Worm (Caenorhabditis elegans) whole organism, L4/young adult: Measurements from ENCODE around the gene spp-26.

Experiments used
- W03F9.2 ChIP-seq: fragments of 150-350 bp; optimal IDR thresholded peaks from 2 replicates; lab custom pipeline; 2014; ENCODE audit warnings: missing biosample characterization, missing genetic modification characterization
- dao-5 ChIP-seq: sonication (generic microtip); optimal IDR thresholded peaks from 2 replicates; lab custom pipeline; 2016; ENCODE audit warnings: missing genotype, missing genetic modification characterization, moderate library complexity, missing compliant biosample characterization
- him-1 ChIP-seq: sonication (generic microtip); optimal IDR thresholded peaks from 2 replicates; lab custom pipeline; 2016; ENCODE audit warnings: missing genotype, missing genetic modification reagents, missing genetic modification characterization, missing compliant biosample characterization

spp-26 gene

DNA sequence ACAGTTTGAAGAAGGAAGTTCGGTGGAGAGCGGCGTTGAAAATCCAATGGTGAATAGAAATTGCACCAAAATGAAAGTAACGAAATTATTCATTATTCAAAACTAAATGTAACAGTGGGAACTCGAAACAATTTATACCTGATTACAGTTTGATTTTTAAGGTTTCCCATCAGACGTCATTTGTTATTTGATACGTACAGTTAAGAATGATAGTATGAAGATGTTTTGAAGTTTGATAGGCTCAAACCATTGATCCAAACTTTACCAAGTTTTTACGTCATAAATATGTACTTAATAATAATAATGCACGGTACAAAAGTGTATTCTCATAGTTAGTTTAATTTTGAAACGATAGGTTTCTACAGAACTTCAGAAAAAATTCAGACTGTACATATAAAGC lies 902 bp downstream of the spp-26 start, which contains the start of gene spp-20:
Gene spp-20 (minus strand): TSS at position 101 of the 400 bp plus-strand sequence.
- TF ChIP-seq him-1 (tag; lab: Kevin White, UChicago) (no peak), dao-5 (no peak), W03F9.2 (tag; lab: Kevin White, UChicago) (no peak)

DNA sequence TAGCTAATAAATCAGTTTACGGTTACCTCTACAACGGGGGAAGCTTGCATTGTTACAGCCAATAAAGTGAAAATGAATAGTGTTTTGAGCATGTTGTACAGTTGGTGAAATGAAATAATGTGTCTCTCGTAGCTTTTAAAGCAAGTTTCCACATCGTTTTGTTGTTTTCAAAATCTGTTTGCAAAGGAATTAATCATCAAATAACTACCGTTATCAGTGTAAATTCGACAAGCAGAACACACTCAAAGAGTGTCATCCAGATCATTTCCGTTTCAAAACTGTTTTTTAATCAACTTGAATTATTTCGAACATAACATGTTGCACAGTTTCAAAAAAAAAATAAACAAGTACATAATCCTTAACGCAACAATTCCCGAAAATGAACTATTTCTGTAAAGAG lies 2.0 kb downstream of the spp-26 start, which contains the start of gene spp-27:
Gene spp-27 (minus strand): TSS at position 101 of the 400 bp plus-strand sequence.
- no peak for TF ChIP-seq W03F9.2 (tag; lab: Kevin White, UChicago)
- no peak for TF ChIP-seq dao-5
- TF ChIP-seq him-1 (tag; lab: Kevin White, UChicago), result no peak

DNA sequence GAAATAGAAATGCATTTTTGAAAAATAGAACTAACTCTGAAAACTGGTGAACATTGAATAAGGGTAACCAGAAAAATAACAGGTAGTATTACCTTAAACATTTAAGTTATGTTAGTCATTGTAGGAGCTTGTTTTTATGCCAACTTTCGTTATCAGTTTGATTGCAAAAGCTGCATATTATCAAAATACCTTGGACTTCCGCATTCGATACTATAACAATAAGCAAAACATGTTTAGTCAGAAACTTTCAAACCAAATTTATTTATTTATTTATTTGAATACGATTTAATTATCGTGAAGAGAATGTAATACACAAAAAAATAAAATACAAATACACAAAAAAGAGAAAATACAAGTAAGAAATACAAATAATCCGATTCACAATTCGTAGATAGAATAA lies 4.7 kb downstream of the spp-26 start, which contains the start of gene K04A8.19:
Gene K04A8.19 (minus strand): TSS at position 101 of the 400 bp plus-strand sequence.
- no peak for TF ChIP-seq W03F9.2 (tag; lab: Kevin White, UChicago)
- no peak for TF ChIP-seq dao-5
- no peak for TF ChIP-seq him-1 (tag; lab: Kevin White, UChicago)

DNA sequence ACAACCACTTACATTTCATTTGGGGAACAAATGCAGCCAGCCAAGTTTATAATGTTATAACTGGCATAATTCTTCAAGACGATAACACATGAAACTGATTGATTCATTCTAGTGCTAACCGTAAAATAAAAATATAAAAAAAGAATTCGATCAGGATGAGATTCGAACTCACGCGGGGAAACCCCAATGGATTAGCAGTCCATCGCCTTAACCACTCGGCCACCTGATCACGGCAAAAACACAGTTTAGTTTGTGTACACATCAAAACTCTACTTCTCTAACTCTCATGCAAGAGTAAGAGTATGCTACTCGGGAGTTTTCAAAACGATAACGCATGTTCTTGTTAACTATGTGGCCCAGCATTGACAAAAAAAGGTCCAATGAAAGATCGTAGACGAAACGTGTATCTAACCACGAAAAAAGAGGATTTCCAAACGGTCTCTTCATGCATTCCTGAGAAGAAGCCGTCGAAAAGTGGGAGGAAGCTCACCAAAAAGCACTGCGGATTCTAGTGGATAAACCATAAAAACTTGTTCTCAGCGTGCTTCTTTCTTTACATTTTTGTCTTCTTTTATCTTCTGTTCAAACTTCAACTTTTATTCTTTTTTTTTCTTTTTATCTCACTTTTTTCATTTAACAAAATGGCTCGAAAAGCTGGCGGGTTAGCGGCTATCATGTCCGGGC lies 7.2 kb downstream of the spp-26 start, which contains the start of gene twk-10:
Gene twk-10 (plus strand): TSS at position 634 of the 684 bp plus-strand sequence.
- TF ChIP-seq dao-5 (peak; percentile 26), W03F9.2 (tag; lab: Kevin White, UChicago) (no peak)

DNA sequence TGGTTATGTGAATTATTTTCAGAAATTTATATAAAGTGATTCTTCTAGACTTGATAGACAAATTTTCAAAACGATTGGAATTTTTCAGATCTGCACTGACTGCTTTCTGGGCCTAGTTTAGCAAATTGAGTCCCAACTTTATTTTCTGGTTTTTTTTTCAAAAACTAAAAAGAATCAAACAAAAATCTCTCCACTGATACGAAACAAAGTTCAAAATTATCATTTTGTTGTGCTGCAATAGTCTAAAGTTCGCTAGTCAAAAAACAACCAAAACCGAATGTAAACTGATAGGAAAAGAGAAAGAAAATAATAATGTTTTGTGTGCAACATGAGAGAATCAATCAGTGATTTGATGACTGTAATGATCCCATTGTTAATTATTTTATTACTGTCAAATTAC lies 9.1 kb downstream of the spp-26 start, which contains the start of gene lipl-4:
Gene lipl-4 (plus strand): TSS at position 301 of the 400 bp plus-strand sequence.
- no peak for TF ChIP-seq him-1 (tag; lab: Kevin White, UChicago)
- no peak for TF ChIP-seq W03F9.2 (tag; lab: Kevin White, UChicago)
- TF ChIP-seq dao-5, result no peak

DNA sequence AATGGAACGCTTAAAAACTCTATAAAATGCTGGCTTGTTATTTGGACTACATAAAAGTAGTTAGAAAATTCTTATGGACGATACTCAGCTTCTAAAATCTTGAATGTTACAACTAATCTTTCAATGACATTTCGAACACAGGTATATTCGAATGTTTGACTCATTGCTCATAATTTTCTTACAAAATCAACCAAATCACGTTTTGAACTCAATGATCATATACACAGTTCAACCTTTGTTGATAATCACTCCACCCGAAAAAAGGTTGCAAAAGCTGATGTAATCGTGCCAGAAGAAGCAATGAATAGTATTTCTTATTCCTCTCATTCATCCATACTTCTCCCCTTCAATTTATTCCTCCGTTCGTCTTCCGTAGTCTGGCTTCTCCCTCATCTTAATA lies 9.9 kb downstream of the spp-26 start, which contains the start of gene K04A8.20:
Gene K04A8.20 (plus strand): TSS at position 301 of the 400 bp plus-strand sequence.
- TF ChIP-seq W03F9.2 (tag; lab: Kevin White, UChicago), result no peak
- TF ChIP-seq him-1 (tag; lab: Kevin White, UChicago), result no peak
- no peak for TF ChIP-seq dao-5

DNA sequence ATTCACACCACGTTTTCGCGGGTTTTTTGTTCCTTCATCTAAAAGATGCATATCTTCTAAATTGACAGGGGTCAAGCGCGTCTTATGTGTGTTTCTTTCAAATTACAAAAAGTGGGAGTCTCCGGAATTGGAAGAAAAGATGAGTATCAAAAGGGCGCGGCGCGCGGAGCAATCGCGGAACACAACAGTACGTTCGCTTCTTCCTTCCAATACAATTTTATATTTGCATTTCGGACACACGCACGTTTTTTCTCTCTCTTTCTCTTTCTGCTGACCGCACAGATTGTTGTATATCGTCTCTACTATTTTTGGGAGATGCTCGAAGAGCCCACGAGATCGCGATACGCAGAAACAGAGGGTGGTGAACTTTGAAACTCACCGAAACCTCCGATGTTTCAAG lies 10.7 kb downstream of the spp-26 start:
- no peak for TF ChIP-seq him-1 (tag; lab: Kevin White, UChicago)

DNA sequence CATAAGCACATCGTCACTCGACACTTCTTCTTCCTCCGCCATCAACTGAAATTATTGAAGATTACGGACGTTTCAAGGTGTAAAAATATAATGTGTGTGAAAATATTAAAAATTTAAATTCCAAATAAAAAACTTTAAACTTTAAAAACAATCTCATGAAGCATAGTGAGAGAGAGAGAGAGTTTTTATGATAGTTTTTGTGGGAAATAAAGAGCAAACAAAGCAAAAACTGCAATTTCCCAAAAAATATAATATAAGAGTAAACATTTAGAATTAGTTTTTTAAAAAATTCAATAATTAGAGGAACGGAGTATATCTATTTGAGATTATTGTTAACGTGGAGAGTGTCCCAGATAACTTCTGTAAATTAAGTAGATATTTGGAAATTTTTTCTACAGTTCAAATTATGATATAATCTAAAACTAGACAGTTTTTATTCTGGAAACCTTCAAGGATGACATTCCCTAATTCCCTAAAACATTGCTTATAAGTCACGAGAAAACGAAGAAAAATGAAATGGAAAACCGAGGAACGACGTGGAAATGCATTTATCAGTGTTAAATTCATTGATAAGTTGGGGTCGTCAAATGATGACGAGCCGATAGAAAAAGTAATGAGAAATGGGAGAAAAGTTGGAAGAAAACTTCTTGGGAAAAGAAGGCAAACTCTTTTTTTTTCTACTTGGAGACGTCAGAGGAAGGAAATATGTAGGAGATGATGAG lies 12.4 kb downstream of the spp-26 start, which contains the start of gene dre-1:
Gene dre-1 (minus strand): TSS at position 51 of the 722 bp plus-strand sequence.
- no peak for TF ChIP-seq W03F9.2 (tag; lab: Kevin White, UChicago)

DNA sequence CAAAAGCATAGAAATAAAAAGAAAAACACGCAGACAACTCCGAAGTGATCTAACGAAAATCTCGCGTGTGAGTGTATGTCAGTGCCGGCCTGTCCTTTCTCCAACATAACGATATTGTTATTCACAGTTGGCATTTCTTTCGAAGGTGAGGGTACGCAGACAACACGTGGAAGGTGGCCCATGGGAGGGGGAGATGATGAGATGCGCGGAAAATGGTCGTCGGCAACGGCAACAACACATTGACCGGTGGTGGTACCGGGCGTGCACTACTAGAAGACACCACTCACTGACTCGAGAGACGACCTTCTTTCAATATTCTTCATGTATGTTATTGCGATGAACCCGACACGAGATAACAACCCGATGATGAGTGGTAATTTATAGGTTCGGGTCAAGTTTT lies 14.0 kb downstream of the spp-26 start:
- TF ChIP-seq dao-5, result no peak
- TF ChIP-seq W03F9.2 (tag; lab: Kevin White, UChicago), result no peak
- TF ChIP-seq him-1 (tag; lab: Kevin White, UChicago), result no peak

DNA sequence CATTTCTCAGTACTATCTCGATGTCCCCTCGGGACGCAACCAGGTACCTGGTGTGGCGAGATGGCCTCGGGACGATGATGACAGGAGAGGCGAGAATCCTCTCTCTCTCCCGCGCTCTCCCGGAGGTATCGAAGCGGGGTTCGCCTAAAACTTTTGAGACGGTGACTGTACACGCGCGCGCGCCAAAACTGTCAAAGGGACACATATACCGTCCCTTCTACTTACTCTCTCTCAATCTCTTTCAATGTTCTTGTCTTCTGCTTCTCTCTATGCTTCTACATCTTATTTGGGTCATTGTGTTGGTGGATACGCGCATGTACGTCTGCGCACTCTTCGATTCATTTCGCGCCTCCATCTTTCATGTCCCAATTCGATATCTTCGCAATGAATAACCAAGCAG lies 17.1 kb downstream of the spp-26 start:
- TF ChIP-seq him-1 (tag; lab: Kevin White, UChicago), result no peak
- no peak for TF ChIP-seq dao-5

DNA sequence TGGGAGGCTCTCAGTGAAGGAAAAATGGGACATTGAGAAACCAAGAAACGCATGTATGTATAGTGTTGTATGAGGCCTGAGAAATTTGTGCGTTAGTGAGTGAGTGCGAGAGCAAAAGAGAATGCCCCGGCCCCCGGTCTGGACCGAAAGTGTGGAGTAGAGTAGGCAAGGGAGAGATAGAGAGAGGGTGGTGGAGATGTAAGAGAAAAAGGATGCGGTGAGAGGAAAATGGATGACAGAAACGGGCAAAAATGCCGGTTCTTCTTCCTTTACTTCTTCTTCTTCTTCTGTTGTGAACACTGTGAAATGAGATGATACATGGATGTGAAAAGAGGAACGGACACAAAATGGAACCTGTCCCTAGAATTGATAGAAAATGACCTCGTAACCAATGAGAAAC lies 20.7 kb downstream of the spp-26 start:
- TF ChIP-seq him-1 (tag; lab: Kevin White, UChicago), result no peak
- no peak for TF ChIP-seq dao-5

DNA sequence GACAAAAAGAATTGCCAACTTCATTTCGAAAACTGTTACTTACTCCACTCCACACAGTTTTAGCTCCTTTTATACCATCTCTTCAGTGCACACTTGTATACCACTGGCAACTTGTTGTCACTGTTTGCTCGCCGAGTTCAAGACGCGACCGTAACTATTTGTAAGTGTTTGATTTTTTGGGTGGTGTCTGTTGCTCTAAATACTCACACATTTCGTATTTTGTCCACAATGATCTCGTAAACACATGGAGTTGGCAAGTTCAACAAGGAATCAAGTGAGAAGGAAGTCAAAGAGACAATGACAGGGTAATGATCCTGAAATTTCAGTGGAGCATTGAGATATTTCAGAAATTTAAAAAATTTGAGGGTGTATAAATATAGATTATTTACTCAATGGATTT lies 26.0 kb downstream of the spp-26 start, which contains the start of gene hpo-26:
Gene hpo-26 (minus strand): TSS at position 31 of the 400 bp plus-strand sequence.
- TF ChIP-seq W03F9.2 (tag; lab: Kevin White, UChicago) (no peak), dao-5 (no peak), him-1 (tag; lab: Kevin White, UChicago) (no peak)

DNA sequence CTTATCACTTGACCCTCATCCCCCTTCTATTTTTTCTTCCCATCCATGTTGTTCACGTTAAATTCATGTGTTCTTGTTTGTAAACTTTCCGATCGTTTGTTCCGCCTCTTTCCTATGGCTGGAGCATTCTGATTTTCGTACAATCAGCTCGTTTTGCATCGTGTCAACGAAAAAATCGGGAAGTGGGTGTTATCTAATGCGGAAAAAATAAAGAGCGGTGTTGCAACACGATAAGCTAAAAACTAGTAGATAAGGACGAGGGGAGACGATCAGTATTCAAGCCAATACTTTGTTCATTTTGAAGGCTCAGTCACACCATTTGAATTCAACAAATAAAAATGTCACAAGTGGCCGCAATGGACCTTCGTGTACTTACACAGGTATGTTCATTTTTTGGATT lies 34.2 kb downstream of the spp-26 start, which contains the start of gene acs-1:
Gene acs-1 (plus strand): TSS at position 233 of the 400 bp plus-strand sequence.
- TF ChIP-seq dao-5 (no peak), him-1 (tag; lab: Kevin White, UChicago) (no peak), W03F9.2 (tag; lab: Kevin White, UChicago) (no peak)

DNA sequence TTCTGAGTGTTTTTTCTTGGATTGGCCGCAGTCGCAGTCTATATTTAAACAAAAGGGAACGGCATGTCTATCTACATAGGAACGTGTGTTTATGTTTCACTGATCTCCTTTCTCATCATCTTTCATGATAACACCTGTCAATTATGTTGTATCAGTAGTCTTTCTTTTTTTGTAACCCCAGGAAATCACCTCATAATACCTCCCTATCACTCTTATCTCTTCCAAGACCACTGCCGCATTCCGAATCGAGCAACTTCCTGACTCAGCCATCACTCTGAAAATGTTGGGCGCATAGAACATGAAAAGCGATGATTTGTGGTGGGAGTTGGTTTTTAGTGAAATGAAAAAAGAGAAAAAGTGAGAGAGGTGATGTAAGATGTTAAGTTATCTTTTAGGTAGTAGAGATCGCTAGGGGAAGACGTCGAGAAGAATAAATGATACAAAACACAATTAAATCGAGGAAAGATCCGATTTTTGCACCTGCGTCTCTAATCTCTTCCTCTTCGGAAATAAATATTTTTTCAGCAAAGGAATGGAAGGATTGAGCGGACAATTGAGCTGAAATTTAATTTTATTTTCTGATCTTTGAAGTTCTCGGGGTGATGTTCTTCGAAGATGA lies 36.0 kb downstream of the spp-26 start:
- no peak for TF ChIP-seq dao-5
- TF ChIP-seq him-1 (tag; lab: Kevin White, UChicago), result no peak
- no peak for TF ChIP-seq W03F9.2 (tag; lab: Kevin White, UChicago)
